Worm (Caenorhabditis elegans) whole organism, L4/young adult: ENCODE data around the gene Y41D4B.1.

Source experiments
- W03F9.2 ChIP-seq: fragments of 150-350 bp; optimal IDR thresholded peaks from 2 replicates; lab custom pipeline; 2014; ENCODE audit warnings: missing biosample characterization, missing genetic modification characterization
- him-1 ChIP-seq: sonication (generic microtip); optimal IDR thresholded peaks from 2 replicates; lab custom pipeline; 2016; ENCODE audit warnings: missing genotype, missing genetic modification reagents, missing genetic modification characterization, missing compliant biosample characterization

DNA sequence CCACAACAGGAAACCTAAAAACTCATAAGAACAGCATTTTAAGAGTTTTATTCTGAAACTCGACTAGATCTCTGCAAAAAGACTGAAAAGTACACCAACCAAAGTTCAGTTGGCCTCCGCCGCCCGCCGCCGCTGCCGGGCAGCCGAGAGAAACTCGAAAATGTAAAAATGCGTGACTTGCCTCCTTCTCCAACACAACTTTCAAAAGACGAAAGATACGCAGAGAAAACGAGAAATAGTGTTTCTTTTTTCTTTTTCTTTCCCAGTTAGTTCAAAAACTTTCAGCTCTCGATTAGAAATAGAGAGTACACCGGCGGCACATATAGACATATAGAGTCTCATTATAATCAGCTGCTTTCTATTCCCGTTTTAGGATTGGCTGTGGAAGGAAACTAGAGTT lies 22.7 kb upstream of the Y41D4B.1 start:
- TF ChIP-seq him-1 (no peak), W03F9.2 (tag; lab: Kevin White, UChicago) (no peak)
